Worm (Caenorhabditis elegans): ENCODE data around the gene poml-4.

DNA sequence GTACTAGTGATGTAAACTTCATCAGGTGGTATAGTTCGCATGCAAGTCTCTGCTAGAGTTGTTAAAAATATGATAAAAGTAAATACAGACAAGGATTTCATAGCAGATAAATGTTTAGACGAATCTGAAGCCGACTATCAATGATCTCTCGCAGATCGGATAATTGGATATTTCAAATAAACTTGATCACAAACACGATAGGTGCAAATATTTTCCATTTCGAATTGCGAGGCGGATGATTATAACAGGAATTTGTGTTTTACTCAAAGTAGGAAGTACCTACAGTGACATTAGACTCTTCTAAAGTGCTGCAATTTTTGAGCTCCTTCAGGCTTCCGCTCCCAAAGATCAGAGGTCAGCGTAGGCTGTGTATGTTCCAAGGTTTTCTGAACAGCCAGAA, 49.1 kb downstream of the poml-4 start, which contains the start of gene T07H3.7:
- no peak for TF ChIP-seq snpc-4 (tag; optimal IDR thresholded peaks at IDR 0.05)
- no peak for TF ChIP-seq jun-1 (tag; optimal IDR thresholded peaks at IDR 0.05)
- no peak for TF ChIP-seq ztf-11 (tag; optimal IDR thresholded peaks at IDR 0.05)
